Fruit fly (Drosophila melanogaster) S2 (cell line): ENCODE measurements around the gene CG11498.

ENCODE experiments used
- CG8478 ChIP-seq: fragments of >200 bp; optimal IDR thresholded peaks from 2 replicates; lab custom pipeline; 2018
- CTCF ChIP-seq, 2 experiments: fragments of >200 bp; optimal IDR thresholded peaks; 2 replicates each; lab custom pipeline; 2018

The CG11498 gene

DNA sequence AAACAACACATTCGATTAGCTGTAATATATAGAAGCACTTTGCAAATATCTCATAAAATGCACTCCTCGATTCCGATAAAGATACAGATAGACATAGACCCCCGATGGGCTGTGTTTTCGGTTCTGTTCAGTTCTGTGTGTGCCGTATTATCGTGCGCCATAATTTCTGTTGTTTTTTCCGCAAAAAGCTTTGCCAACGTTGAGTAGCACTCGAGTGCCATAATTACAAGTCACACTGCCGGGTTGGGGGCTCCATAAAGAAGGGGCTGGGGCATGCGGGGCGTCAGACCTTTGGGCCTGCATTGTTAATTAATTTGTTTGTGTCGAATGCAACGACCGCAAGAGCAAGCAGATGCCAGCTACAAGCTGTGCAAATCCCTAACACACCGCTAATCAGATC is 52.6 kb downstream of the CG11498 start:
- TF ChIP-seq CTCF (optimal IDR thresholded peaks at IDR 0.05; lab: Kevin White, UChicago): no peak
- TF ChIP-seq CG8478 (lab: Kevin White, UChicago): no peak

- TF ChIP-seq CTCF (optimal IDR thresholded peaks at IDR 0.05; lab: Kevin White, UChicago): no peak
- TF ChIP-seq CG8478 (lab: Kevin White, UChicago): no peak
Measured at dm6 chr3R:30106562-30106961, 53.7 kb downstream of the CG11498 start.

DNA sequence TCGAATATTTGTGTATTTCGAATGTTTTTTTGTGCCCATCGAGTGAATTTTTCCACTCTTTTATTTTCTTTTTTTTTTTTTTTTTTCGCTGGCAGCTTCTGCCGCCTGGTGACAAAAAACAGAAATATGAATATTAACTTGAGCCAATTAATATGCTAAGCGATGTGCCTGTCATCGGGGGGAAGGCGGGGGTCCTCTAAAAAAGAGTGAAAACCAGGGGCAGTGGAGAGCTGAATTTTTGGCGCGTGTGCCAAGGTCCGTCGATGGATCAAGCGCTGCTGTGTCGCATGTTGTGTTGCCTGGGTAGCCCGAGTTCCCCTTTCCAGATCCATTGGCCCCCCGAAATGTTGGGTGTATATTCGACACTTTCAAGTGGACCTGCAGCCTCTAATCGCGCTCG is 54.5 kb downstream of the CG11498 start:
- TF ChIP-seq CG8478 (lab: Kevin White, UChicago): no peak
- no peak for TF ChIP-seq CTCF (optimal IDR thresholded peaks at IDR 0.05; lab: Kevin White, UChicago)

DNA sequence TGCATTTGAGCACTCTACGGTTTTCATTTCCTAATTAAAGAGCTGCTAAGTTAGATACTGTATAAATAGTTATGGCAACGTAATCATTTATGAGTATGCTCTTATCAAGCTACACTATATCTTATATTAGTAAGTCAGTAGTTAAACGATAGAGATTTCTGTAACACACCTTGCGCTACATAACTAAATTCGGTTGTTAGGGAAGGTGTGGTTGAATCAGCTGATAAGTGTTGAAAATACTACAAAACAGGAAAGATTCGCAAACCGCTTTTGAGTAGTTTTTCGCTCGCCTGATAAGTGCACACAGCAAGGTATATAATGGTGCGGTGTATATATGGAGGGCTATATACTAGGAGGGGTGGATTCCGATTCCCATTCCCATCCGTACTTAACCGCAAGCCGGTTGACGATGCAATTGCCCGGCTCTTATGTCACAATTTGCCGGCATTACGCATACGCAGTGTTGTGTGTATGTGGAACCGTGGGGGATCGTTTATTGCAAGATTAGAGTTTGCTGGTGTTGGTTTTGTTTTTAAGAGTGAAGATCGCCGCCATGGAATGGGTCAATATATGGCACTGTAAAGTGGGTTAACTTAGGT is 55.3 kb downstream of the CG11498 start:
- no peak for TF ChIP-seq CG8478 (lab: Kevin White, UChicago)
- TF ChIP-seq CTCF (optimal IDR thresholded peaks at IDR 0.05; lab: Kevin White, UChicago): no peak
